Worm (Caenorhabditis elegans) whole organism, L2 larva: ENCODE measurements around the gene M04G7.2.

Source experiments
- ZK546.5 ChIP-seq: sonication (generic microtip); optimal IDR thresholded peaks from 2 replicates; lab custom pipeline; 2017; ENCODE audit warnings: missing biosample characterization, missing genetic modification characterization
- ama-1 ChIP-seq: fragments of 150-350 bp; optimal IDR thresholded peaks from 2 replicates; lab custom pipeline; 2018; ENCODE audit warnings: inconsistent platforms
- lin-13 ChIP-seq: fragments of 150-350 bp; optimal IDR thresholded peaks from 2 replicates; lab custom pipeline; 2014; ENCODE audit warnings: missing biosample characterization, missing genetic modification reagents, missing genetic modification characterization
- mdl-1 ChIP-seq, 2 experiments: fragments of 150-350 bp in 1 of 2; sonication (generic microtip) in 1 of 2; optimal IDR thresholded peaks; 2 replicates each; lab custom pipeline; 2017; ENCODE audit warnings: missing biosample characterization in 2 of 2, missing genetic modification characterization in 2 of 2
- nhr-237 ChIP-seq: fragments of 150-350 bp; optimal IDR thresholded peaks from 2 replicates; lab custom pipeline; 2014; ENCODE audit warnings: missing biosample characterization, missing genetic modification characterization
- skn-1 ChIP-seq: sonication (generic microtip); optimal IDR thresholded peaks from 2 replicates; lab custom pipeline; 2017; ENCODE audit warnings: missing biosample characterization, missing genetic modification characterization

- TF ChIP-seq mdl-1 (tag; optimal IDR thresholded peaks at IDR 0.05; lab: Kevin White, UChicago) (no peak), nhr-237 (no peak), ZK546.5 (tag; lab: Kevin White, UChicago) (no peak), lin-13 (GFP tag; lab: Kevin White, UChicago) (no peak), skn-1 (tag; lab: Kevin White, UChicago) (no peak), ama-1 (no peak)
Observed at ce11 chrIV:426597-426996, 34.2 kb downstream of the M04G7.2 start.
